Worm (Caenorhabditis elegans): ENCODE measurements around the gene egal-1.

egal-1 gene

DNA sequence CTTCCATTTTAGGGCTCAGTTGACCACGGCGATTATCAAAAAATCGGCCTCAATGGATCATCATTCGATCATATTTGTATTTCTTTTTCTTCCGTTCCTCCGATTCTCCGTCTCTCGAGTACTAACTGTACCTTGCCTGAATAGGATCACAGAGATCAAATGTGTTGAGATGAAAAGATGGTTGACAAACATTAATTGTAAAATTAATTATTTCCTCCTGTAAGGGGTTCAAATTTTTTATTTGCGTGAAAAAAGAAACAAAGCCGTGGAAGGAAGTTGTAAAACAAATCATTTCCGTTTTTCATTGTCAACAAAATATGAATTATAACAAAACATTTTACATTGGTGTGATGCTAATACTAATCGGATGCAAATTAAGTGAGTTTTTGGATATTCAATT, 33.6 kb upstream of the egal-1 start, which contains the start of gene C31H1.2:
TSS of gene C31H1.2 (plus strand) at position 301 of the 400 bp plus-strand sequence.
- no peak for TF ChIP-seq pros-1 (tag; optimal IDR thresholded peaks at IDR 0.05)
- no peak for TF ChIP-seq fkh-6 (tag; optimal IDR thresholded peaks at IDR 0.05)
- no peak for TF ChIP-seq hlh-15 (tag; optimal IDR thresholded peaks at IDR 0.05)

DNA sequence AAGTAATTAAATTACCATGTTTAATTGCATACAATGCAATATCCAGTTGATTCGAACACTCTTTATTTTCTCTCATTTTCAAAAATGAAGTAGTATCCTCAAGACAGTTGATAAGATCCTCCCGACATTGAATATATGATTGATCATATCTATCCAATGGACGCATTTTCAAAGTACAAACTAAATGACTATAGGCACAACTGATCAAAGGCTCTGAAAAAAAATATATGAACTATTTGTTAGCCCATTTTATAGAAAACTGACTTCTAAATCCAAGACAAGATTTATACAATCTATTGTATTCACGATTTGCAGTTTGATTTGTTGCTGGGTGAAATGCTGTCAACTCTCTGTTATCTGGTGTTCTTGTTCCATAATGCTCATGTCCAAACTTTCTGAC, 29.1 kb upstream of the egal-1 start:
- TF ChIP-seq pros-1 (tag; optimal IDR thresholded peaks at IDR 0.05) (no peak), pha-4 (tag; optimal IDR thresholded peaks at IDR 0.05) (no peak), lim-6 (tag; optimal IDR thresholded peaks at IDR 0.05) (no peak), unc-3 (GFP tag; conservative IDR thresholded peaks at IDR 0.05) (no peak), unc-3 (tag; optimal IDR thresholded peaks at IDR 0.05) (no peak)

DNA sequence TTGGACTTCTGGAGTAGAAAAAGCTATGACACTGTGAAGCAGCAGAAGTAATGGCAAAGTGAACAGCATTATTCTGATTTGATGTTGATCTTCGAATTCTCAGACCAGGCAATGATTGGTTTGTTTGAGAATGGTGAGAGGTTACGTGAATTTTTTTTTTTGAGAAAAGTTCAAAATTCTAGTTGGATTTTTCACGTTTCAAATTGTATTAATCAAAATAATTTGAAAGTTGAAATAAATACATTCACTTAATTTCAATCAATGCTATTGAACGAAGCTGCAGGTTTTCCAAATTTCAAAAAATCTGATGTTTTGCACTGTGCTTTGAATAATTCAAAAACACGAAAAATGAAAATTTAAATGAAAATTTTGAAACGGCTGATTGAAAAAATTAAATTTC, 27.9 kb upstream of the egal-1 start, which contains the start of gene C31H1.5:
TSS of gene C31H1.5 (minus strand) at position 101 of the 400 bp plus-strand sequence.
- TF ChIP-seq pqm-1 (tag; optimal IDR thresholded peaks at IDR 0.05) (no peak), pha-4 (tag; optimal IDR thresholded peaks at IDR 0.05) (no peak), hlh-15 (tag; optimal IDR thresholded peaks at IDR 0.05) (no peak), pha-2 (tag; optimal IDR thresholded peaks at IDR 0.05) (no peak), hlh-6 (tag; optimal IDR thresholded peaks at IDR 0.05) (no peak), hlh-8 (tag; optimal IDR thresholded peaks at IDR 0.05) (no peak), ceh-24 (tag; optimal IDR thresholded peaks at IDR 0.05) (no peak), ahr-1 (tag; optimal IDR thresholded peaks at IDR 0.05) (no peak), fkh-6 (tag; optimal IDR thresholded peaks at IDR 0.05) (no peak), mec-3 (tag; optimal IDR thresholded peaks at IDR 0.05; ENCODE audit: borderline replicate concordance) (no peak), npax-4 (tag; optimal IDR thresholded peaks at IDR 0.05) (no peak), pat-9 (tag; optimal IDR thresholded peaks at IDR 0.05) (no peak), madf-2 (tag; optimal IDR thresholded peaks at IDR 0.05) (no peak), pax-1 (tag; optimal IDR thresholded peaks at IDR 0.05) (no peak), ceh-6 (GFP tag; optimal IDR thresholded peaks at IDR 0.05) (no peak), ceh-34 (tag; optimal IDR thresholded peaks at IDR 0.05) (no peak), dve-1 (tag; optimal IDR thresholded peaks at IDR 0.05) (no peak), unc-86 (tag; optimal IDR thresholded peaks at IDR 0.05) (no peak)

DNA sequence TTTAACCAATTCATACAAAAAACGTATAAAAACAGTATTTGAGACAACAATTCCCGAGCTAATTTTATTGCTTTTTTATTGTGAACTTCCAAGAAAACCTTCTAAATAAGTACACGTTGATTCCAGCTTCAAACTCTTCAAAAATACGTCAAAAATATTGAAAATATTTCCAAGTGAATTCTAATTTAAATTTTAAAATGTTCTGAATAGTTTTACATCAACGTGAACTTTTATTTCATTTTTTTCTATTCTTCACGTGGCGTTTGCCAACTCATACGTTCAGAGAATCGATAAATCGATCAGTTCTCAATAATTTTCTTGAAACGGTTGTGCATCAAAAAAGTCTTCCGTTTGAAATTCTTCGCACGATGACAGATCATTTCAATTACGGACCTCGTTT, 27.4 kb upstream of the egal-1 start, which contains the start of gene C31H1.1:
TSS of gene C31H1.1 (plus strand) at position 301 of the 400 bp plus-strand sequence.
- no peak for TF ChIP-seq pha-4 (tag; optimal IDR thresholded peaks at IDR 0.05)
- no peak for TF ChIP-seq ceh-48 (tag; optimal IDR thresholded peaks at IDR 0.05)
- TF ChIP-seq eyg-1 (tag; optimal IDR thresholded peaks at IDR 0.05), result no peak
- TF ChIP-seq pat-9 (tag; optimal IDR thresholded peaks at IDR 0.05), result no peak
- TF ChIP-seq che-1 (tag; optimal IDR thresholded peaks at IDR 0.05), result no peak
- TF ChIP-seq dve-1 (tag; optimal IDR thresholded peaks at IDR 0.05), result no peak
- no peak for TF ChIP-seq ztf-16 (tag; optimal IDR thresholded peaks at IDR 0.05)
- no peak for TF ChIP-seq npax-4 (tag; optimal IDR thresholded peaks at IDR 0.05)
- TF ChIP-seq pqm-1 (tag; optimal IDR thresholded peaks at IDR 0.05), result no peak
- no peak for TF ChIP-seq pros-1 (tag; optimal IDR thresholded peaks at IDR 0.05)
- TF ChIP-seq hlh-6 (tag; optimal IDR thresholded peaks at IDR 0.05), result no peak

DNA sequence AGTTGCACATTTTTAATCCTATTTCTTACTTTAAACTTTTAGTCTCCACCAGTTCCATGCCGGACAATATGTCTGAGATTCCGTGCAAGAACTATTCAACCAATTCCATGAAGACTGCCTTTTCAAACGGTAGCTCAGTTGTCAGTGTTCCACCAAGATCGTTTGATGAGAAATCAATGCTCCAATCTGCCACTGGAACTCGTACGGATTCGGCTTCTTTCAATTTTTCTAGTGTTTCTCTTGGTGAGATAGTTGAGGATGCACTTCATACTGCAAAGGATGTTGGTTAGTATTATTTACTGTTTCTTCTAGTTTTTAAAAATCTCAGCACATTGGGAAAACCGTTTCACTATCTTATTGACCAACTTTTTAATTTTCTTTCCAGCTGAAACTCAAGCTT, 25.0 kb upstream of the egal-1 start:
- TF ChIP-seq lim-6 (tag; optimal IDR thresholded peaks at IDR 0.05) (no peak), K02D7.2 (tag; optimal IDR thresholded peaks at IDR 0.05) (no peak), hlh-13 (GFP tag; optimal IDR thresholded peaks at IDR 0.05) (no peak), zip-5 (tag; optimal IDR thresholded peaks at IDR 0.05) (no peak), fax-1 (tag; optimal IDR thresholded peaks at IDR 0.05) (no peak), nhr-11 (tag; optimal IDR thresholded peaks at IDR 0.05) (no peak), unc-3 (GFP tag; conservative IDR thresholded peaks at IDR 0.05) (no peak), unc-3 (tag; optimal IDR thresholded peaks at IDR 0.05) (no peak), ahr-1 (tag; optimal IDR thresholded peaks at IDR 0.05) (no peak), fkh-6 (tag; optimal IDR thresholded peaks at IDR 0.05) (no peak)

DNA sequence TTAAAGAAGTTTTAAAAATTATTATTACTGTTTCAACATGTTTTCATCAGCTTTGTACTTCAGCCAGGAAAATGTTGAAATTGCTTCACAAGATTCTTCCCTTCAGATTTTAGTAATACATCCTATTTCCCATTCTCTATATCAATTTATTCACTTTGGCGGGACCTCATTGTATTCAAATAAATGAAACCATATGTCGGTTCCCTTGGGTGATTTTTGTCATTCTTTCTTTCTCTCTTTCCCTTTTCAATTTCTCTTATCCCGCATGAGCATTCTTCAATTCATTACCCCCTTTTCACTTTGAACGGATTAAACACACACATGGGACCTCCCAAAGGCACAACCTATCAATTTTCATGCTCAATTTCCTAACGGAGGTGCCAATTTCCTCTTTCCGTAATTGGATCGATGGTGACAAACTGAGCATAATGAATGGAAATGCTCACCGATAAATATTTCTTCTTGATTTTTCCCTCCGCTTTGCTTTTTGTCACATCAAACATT, 21.0 kb upstream of the egal-1 start:
- TF ChIP-seq eyg-1 (tag; optimal IDR thresholded peaks at IDR 0.05) (no peak), ttx-3 (tag; optimal IDR thresholded peaks at IDR 0.05) (no peak), unc-42 (tag; optimal IDR thresholded peaks at IDR 0.05) (peak; percentile 75), che-1 (tag; optimal IDR thresholded peaks at IDR 0.05) (no peak), C38D4.7 (GFP tag; optimal IDR thresholded peaks at IDR 0.05) (no peak), rnt-1 (tag; optimal IDR thresholded peaks at IDR 0.05) (no peak), ceh-18 (tag; optimal IDR thresholded peaks at IDR 0.05) (no peak), unc-3 (GFP tag; conservative IDR thresholded peaks at IDR 0.05) (no peak), unc-3 (tag; optimal IDR thresholded peaks at IDR 0.05) (peak; percentile 19), fkh-6 (tag; optimal IDR thresholded peaks at IDR 0.05) (no peak)
